Worm (Caenorhabditis elegans) whole organism, L3 larva: Measurements from ENCODE around the gene zfp-3.

Source experiments
- R02D3.7 ChIP-seq: fragments of 150-350 bp; optimal IDR thresholded peaks from 2 replicates; lab custom pipeline; 2014; ENCODE audit warnings: missing biosample characterization, missing genetic modification characterization
- ZK546.5 ChIP-seq: sonication (generic microtip); optimal IDR thresholded peaks from 2 replicates; lab custom pipeline; 2017; ENCODE audit warnings: missing biosample characterization, missing genetic modification characterization
- aly-2 ChIP-seq: fragments of 150-350 bp; optimal IDR thresholded peaks from 2 replicates; lab custom pipeline; 2014; ENCODE audit warnings: missing biosample characterization, missing genetic modification characterization
- ama-1 ChIP-seq: fragments of 150-350 bp; optimal IDR thresholded peaks from 2 replicates; lab custom pipeline; 2018
- ceh-16 ChIP-seq: sonication (generic microtip); optimal IDR thresholded peaks from 2 replicates; lab custom pipeline; 2017; ENCODE audit warnings: missing biosample characterization, missing genetic modification characterization
- ceh-28 ChIP-seq: fragments of 150-350 bp; optimal IDR thresholded peaks from 2 replicates; lab custom pipeline; 2014; ENCODE audit warnings: missing biosample characterization, missing genetic modification reagents, missing genetic modification characterization
- ceh-82 ChIP-seq: fragments of 150-350 bp; optimal IDR thresholded peaks from 2 replicates; lab custom pipeline; 2014; ENCODE audit warnings: missing biosample characterization, missing genetic modification characterization
- ceh-9 ChIP-seq: sonication (generic microtip); optimal IDR thresholded peaks from 2 replicates; lab custom pipeline; 2018; ENCODE audit warnings: missing biosample characterization, missing genetic modification characterization
- daf-12 ChIP-seq: fragments of 150-350 bp; optimal IDR thresholded peaks from 2 replicates; lab custom pipeline; 2014; ENCODE audit warnings: missing biosample characterization, missing genetic modification reagents, missing genetic modification characterization
- egl-27 ChIP-seq: sonication (generic microtip); optimal IDR thresholded peaks from 4 replicates; lab custom pipeline; 2017; ENCODE audit warnings: missing biosample characterization, missing genetic modification reagents, missing genetic modification characterization
- egl-5 ChIP-seq: fragments of 150-350 bp; optimal IDR thresholded peaks from 2 replicates; lab custom pipeline; 2017; ENCODE audit warnings: missing biosample characterization, missing genetic modification reagents, missing genetic modification characterization, inconsistent platforms
- elt-1 ChIP-seq: fragments of 150-350 bp; optimal IDR thresholded peaks from 2 replicates; lab custom pipeline; 2014; ENCODE audit warnings: missing biosample characterization, missing genetic modification characterization
- elt-2 ChIP-seq: sonication (generic microtip); optimal IDR thresholded peaks from 2 replicates; lab custom pipeline; 2016; ENCODE audit warnings: missing genetic modification reagents, mild to moderate bottlenecking, missing genetic modification characterization, missing compliant biosample characterization
- elt-3 ChIP-seq, 3 experiments: fragments of 150-350 bp in 1 of 3; sonication (generic microtip) in 2 of 3; optimal IDR thresholded peaks; 2 replicates in 2 of 3; 4 replicates in 1 of 3; lab custom pipeline; 2014 to 2017; ENCODE audit warnings: missing biosample characterization in 3 of 3, missing genetic modification characterization in 3 of 3
- eor-1 ChIP-seq, 2 experiments: fragments of 150-350 bp; optimal IDR thresholded peaks; 2 replicates each; lab custom pipeline; 2014 to 2018; ENCODE audit warnings: missing biosample characterization in 2 of 2, missing genetic modification characterization in 2 of 2
- fkh-10 ChIP-seq: sonication (generic microtip); optimal IDR thresholded peaks from 2 replicates; lab custom pipeline; 2017; ENCODE audit warnings: missing biosample characterization, missing genetic modification reagents, missing genetic modification characterization
- fkh-2 ChIP-seq: fragments of 150-350 bp; optimal IDR thresholded peaks from 2 replicates; lab custom pipeline; 2014; ENCODE audit warnings: missing biosample characterization, missing genetic modification reagents, missing genetic modification characterization
- fos-1 ChIP-seq: fragments of 150-350 bp; optimal IDR thresholded peaks from 2 replicates; lab custom pipeline; 2014; ENCODE audit warnings: missing biosample characterization, missing genetic modification characterization
- hmg-11 ChIP-seq: sonication (generic microtip); optimal IDR thresholded peaks from 2 replicates; lab custom pipeline; 2016; ENCODE audit warnings: missing genetic modification characterization, missing compliant biosample characterization
- jun-1 ChIP-seq: fragments of 150-350 bp; optimal IDR thresholded peaks from 2 replicates; lab custom pipeline; 2014; ENCODE audit warnings: missing biosample characterization, missing genetic modification reagents, missing genetic modification characterization
- lin-15B ChIP-seq: fragments of 150-350 bp; optimal IDR thresholded peaks from 2 replicates; lab custom pipeline; 2014; ENCODE audit warnings: missing biosample characterization, missing genetic modification characterization
- lin-39 ChIP-seq: fragments of 150-350 bp; optimal IDR thresholded peaks from 2 replicates; lab custom pipeline; 2018; ENCODE audit warnings: missing biosample characterization, missing genetic modification reagents, missing genetic modification characterization
- lsy-12 ChIP-seq: sonication (generic microtip); optimal IDR thresholded peaks from 2 replicates; lab custom pipeline; 2016; ENCODE audit warnings: mild to moderate bottlenecking, missing genetic modification characterization, missing compliant biosample characterization
- mdl-1 ChIP-seq: fragments of 150-350 bp; optimal IDR thresholded peaks from 2 replicates; lab custom pipeline; 2014; ENCODE audit warnings: missing biosample characterization, missing genetic modification characterization
- mml-1 ChIP-seq: fragments of 150-350 bp; sonication (generic microtip); optimal IDR thresholded peaks from 3 replicates; lab custom pipeline; 2014; ENCODE audit warnings: missing biosample characterization, missing genetic modification characterization
- nfya-1 ChIP-seq: sonication (generic microtip); optimal IDR thresholded peaks from 2 replicates; lab custom pipeline; 2017; ENCODE audit warnings: missing genetic modification characterization, mild to moderate bottlenecking, missing compliant biosample characterization, antibody characterized with exemption, moderate library complexity; ENCODE audit not compliant: insufficient read depth
- nhr-11 ChIP-seq: fragments of 150-350 bp; optimal IDR thresholded peaks from 2 replicates; lab custom pipeline; 2014; ENCODE audit warnings: missing biosample characterization, missing genetic modification characterization
- nhr-12 ChIP-seq: fragments of 150-350 bp; optimal IDR thresholded peaks from 2 replicates; lab custom pipeline; 2014; ENCODE audit warnings: missing biosample characterization, missing genetic modification characterization
- nhr-23 ChIP-seq: fragments of 150-350 bp; optimal IDR thresholded peaks from 2 replicates; lab custom pipeline; 2014; ENCODE audit warnings: missing biosample characterization, missing genetic modification reagents, missing genetic modification characterization
- nhr-237 ChIP-seq: fragments of 150-350 bp; optimal IDR thresholded peaks from 2 replicates; lab custom pipeline; 2014; ENCODE audit warnings: missing biosample characterization, missing genetic modification characterization
- nhr-25 ChIP-seq: sonication (generic microtip); optimal IDR thresholded peaks from 2 replicates; lab custom pipeline; 2017; ENCODE audit warnings: missing biosample characterization, missing genetic modification characterization
- nhr-28 ChIP-seq: fragments of 150-350 bp; optimal IDR thresholded peaks from 2 replicates; lab custom pipeline; 2014; ENCODE audit warnings: missing biosample characterization, missing genetic modification characterization
- nhr-43 ChIP-seq: sonication (generic microtip); optimal IDR thresholded peaks from 2 replicates; lab custom pipeline; 2016; ENCODE audit warnings: mild to moderate bottlenecking, missing genetic modification characterization, missing compliant biosample characterization; ENCODE audit not compliant: poor library complexity, severe bottlenecking
- nhr-67 ChIP-seq: fragments of 150-350 bp; optimal IDR thresholded peaks from 2 replicates; lab custom pipeline; 2014; ENCODE audit warnings: missing biosample characterization, missing genetic modification characterization
- nhr-76 ChIP-seq: fragments of 150-350 bp; sonication (generic microtip); optimal IDR thresholded peaks from 5 replicates; lab custom pipeline; 2014; ENCODE audit warnings: missing biosample characterization, missing genetic modification characterization
- nhr-77 ChIP-seq: fragments of 150-350 bp; optimal IDR thresholded peaks from 2 replicates; lab custom pipeline; 2014; ENCODE audit warnings: missing biosample characterization, missing genetic modification characterization
- pha-4 ChIP-seq: fragments of 150-350 bp; optimal IDR thresholded peaks from 2 replicates; lab custom pipeline; 2014; ENCODE audit warnings: missing biosample characterization, missing genetic modification reagents, missing genetic modification characterization
- pqm-1 ChIP-seq: fragments of 150-350 bp; optimal IDR thresholded peaks from 2 replicates; lab custom pipeline; 2017; ENCODE audit warnings: missing biosample characterization, missing genetic modification characterization, inconsistent platforms
- sea-2 ChIP-seq: fragments of 150-350 bp; sonication (generic microtip); optimal IDR thresholded peaks from 4 replicates; lab custom pipeline; 2014; ENCODE audit warnings: missing biosample characterization, missing genetic modification reagents, missing genetic modification characterization
- skn-1 ChIP-seq: fragments of 150-350 bp; optimal IDR thresholded peaks from 2 replicates; lab custom pipeline; 2014; ENCODE audit warnings: missing biosample characterization, missing genetic modification characterization
- snpc-4 ChIP-seq: fragments of 150-350 bp; optimal IDR thresholded peaks from 2 replicates; lab custom pipeline; 2014; ENCODE audit warnings: missing biosample characterization, missing genetic modification characterization
- tbx-2 ChIP-seq: sonication (generic microtip); optimal IDR thresholded peaks from 2 replicates; lab custom pipeline; 2016; ENCODE audit warnings: mild to moderate bottlenecking, missing genetic modification characterization, missing compliant biosample characterization
- unc-39 ChIP-seq: sonication (generic microtip); optimal IDR thresholded peaks from 4 replicates; lab custom pipeline; 2017; ENCODE audit warnings: missing biosample characterization, missing genetic modification characterization
- unc-62 ChIP-seq: fragments of 150-350 bp; sonication (generic microtip); optimal IDR thresholded peaks from 4 replicates; lab custom pipeline; 2014; ENCODE audit warnings: missing biosample characterization, missing genetic modification reagents, missing genetic modification characterization
- zag-1 ChIP-seq: fragments of 150-350 bp; optimal IDR thresholded peaks from 2 replicates; lab custom pipeline; 2014; ENCODE audit warnings: missing biosample characterization, missing genetic modification characterization
- ztf-11 ChIP-seq: fragments of 150-350 bp; optimal IDR thresholded peaks from 2 replicates; lab custom pipeline; 2014; ENCODE audit warnings: missing biosample characterization, missing genetic modification characterization
- ztf-4 ChIP-seq: fragments of 150-350 bp; optimal IDR thresholded peaks from 2 replicates; lab custom pipeline; 2014; ENCODE audit warnings: missing biosample characterization, missing genetic modification characterization

zfp-3 gene

DNA sequence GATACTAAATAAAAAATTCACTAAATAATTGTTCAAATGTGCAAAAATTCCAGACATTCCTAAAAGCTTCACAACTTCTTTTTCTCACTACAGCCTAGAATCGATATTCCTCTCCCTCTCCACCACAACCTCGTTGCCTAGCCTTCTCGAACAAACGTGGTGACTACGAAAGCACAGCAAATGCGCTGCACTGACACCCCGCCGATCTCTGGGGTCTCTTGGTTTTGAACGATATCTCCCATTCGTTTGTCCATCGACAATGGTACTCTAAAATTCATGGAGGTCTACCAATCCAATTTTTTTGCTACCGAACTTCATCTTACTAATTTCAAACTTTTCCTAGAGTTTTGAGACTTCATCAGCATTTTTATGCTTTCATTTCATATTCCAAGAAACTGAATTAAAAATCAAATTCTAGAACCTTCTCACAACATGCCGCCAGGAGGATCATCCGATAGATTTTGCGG lies 3.9 kb upstream of the zfp-3 start, which contains the start of gene W05H7.1:
TSS of gene W05H7.1 (plus strand) at position 417 of the 467 bp plus-strand sequence.
- TF ChIP-seq nhr-67 (tag; lab: Kevin White, UChicago) (no peak), lin-15B (tag; lab: Kevin White, UChicago) (peak; percentile 30), hmg-11 (tag; lab: Kevin White, UChicago) (peak; percentile 56), mml-1 (tag; lab: Kevin White, UChicago) (no peak), elt-3 (tag; optimal IDR thresholded peaks at IDR 0.05; lab: Kevin White, UChicago) (no peak), ztf-11 (tag; lab: Kevin White, UChicago) (no peak), nhr-25 (peak; percentile 63), R02D3.7 (tag; lab: Kevin White, UChicago) (no peak), elt-1 (tag; lab: Kevin White, UChicago) (no peak), ceh-82 (tag; lab: Kevin White, UChicago) (no peak), unc-62 (GFP tag; lab: Kevin White, UChicago) (no peak), zag-1 (tag; lab: Kevin White, UChicago) (no peak), nhr-12 (no peak), ztf-4 (tag; lab: Kevin White, UChicago) (no peak), ama-1 (lab: Kevin White, UChicago) (no peak), snpc-4 (tag; lab: Kevin White, UChicago) (peak; percentile 32), nhr-237 (tag; lab: Kevin White, UChicago) (no peak), eor-1 (tag; optimal IDR thresholded peaks at IDR 0.05; lab: Kevin White, UChicago) (no peak), fos-1 (tag; lab: Kevin White, UChicago) (no peak), sea-2 (GFP tag; lab: Kevin White, UChicago) (no peak), fkh-10 (GFP tag; lab: Kevin White, UChicago) (no peak), ceh-28 (no peak), pqm-1 (tag; lab: Kevin White, UChicago) (no peak), pha-4 (tag; lab: Kevin White, UChicago) (peak; percentile 62), ZK546.5 (no peak), egl-5 (peak; percentile 42), ceh-9 (tag; lab: Kevin White, UChicago) (no peak), egl-27 (tag; lab: Kevin White, UChicago) (no peak), skn-1 (tag; lab: Kevin White, UChicago) (no peak), nhr-43 (no peak), lin-39 (tag; lab: Kevin White, UChicago) (peak; percentile 58), mdl-1 (tag; lab: Kevin White, UChicago) (no peak), aly-2 (tag; lab: Kevin White, UChicago) (no peak), unc-39 (tag; lab: Kevin White, UChicago) (no peak), nhr-77 (tag; lab: Kevin White, UChicago) (no peak), ceh-16 (no peak), lsy-12 (tag; lab: Kevin White, UChicago) (no peak), jun-1 (no peak), fkh-2 (tag; lab: Kevin White, UChicago) (no peak), tbx-2 (no peak), nhr-76 (tag; lab: Kevin White, UChicago) (no peak), nhr-28 (no peak), daf-12 (no peak), nhr-23 (tag; lab: Kevin White, UChicago) (peak; percentile 48), nhr-11 (tag; lab: Kevin White, UChicago) (no peak), elt-2 (peak; percentile 15), nfya-1 (tag; lab: Kevin White, UChicago) (peak; percentile 73)
